Fruit fly (Drosophila melanogaster): ENCODE measurements around the gene lds.

- TF ChIP-seq CG8478 (optimal IDR thresholded peaks at IDR 0.05): no peak
- no peak for TF ChIP-seq CTCF (optimal IDR thresholded peaks at IDR 0.05)
Measured at dm6 chr3R:7894586-7894985, 25.6 kb upstream of the lds start.
